Fruit fly (Drosophila melanogaster) whole organism, wandering third instar larva: ENCODE measurements around the gene AstA-R1.

Experiments used
- Abd-B ChIP-seq: fragments of >200 bp; optimal IDR thresholded peaks from 2 replicates; lab custom pipeline; 2017; ENCODE audit warnings: missing biosample characterization, missing genetic modification characterization
- CG32264 ChIP-seq: fragments of 200-800 bp; sonication (Bioruptor generic); optimal IDR thresholded peaks from 2 replicates; lab custom pipeline; 2016; ENCODE audit warnings: missing biosample characterization, missing genetic modification characterization
- CG9705 ChIP-seq: fragments of 200-800 bp; sonication (Bioruptor generic); optimal IDR thresholded peaks from 2 replicates; lab custom pipeline; 2018; ENCODE audit warnings: missing biosample characterization, mild to moderate bottlenecking, missing genetic modification characterization
- CrebA ChIP-seq: fragments of 200-800 bp; sonication (Bioruptor generic); optimal IDR thresholded peaks from 2 replicates; lab custom pipeline; 2016; ENCODE audit warnings: missing biosample characterization, mild to moderate bottlenecking, missing genetic modification characterization, borderline replicate concordance
- Dfd ChIP-seq: fragments of >200 bp; optimal IDR thresholded peaks from 2 replicates; lab custom pipeline; 2017; ENCODE audit warnings: missing biosample characterization, missing genetic modification characterization
- Dif ChIP-seq: fragments of 200-275, 200-300 bp; sonication (Bioruptor generic); optimal IDR thresholded peaks from 2 replicates; lab custom pipeline; 2018; ENCODE audit warnings: missing biosample characterization, missing genetic modification characterization; ENCODE audit not compliant: partially characterized antibody
- GATAd ChIP-seq: sonication (Bioruptor generic); optimal IDR thresholded peaks from 2 replicates; lab custom pipeline; 2016; ENCODE audit warnings: missing biosample characterization, missing genetic modification characterization
- HLH106 ChIP-seq: fragments of 200-800 bp; optimal IDR thresholded peaks from 3 replicates; lab custom pipeline; 2019; ENCODE audit warnings: missing biosample characterization, mild to moderate bottlenecking, missing genetic modification characterization, moderate library complexity
- Hnf4 ChIP-seq: fragments of 200-800 bp; sonication (Bioruptor generic); optimal IDR thresholded peaks from 2 replicates; lab custom pipeline; 2016; ENCODE audit warnings: missing biosample characterization, mild to moderate bottlenecking, missing genetic modification characterization
- Hr78 ChIP-seq: fragments of >200 bp; optimal IDR thresholded peaks from 2 replicates; lab custom pipeline; 2017; ENCODE audit warnings: missing biosample characterization, missing genetic modification characterization
- Hr83 ChIP-seq: fragments of 200-300 bp; sonication (Bioruptor generic); optimal IDR thresholded peaks from 2 replicates; lab custom pipeline; 2016; ENCODE audit warnings: missing biosample characterization, mild to moderate bottlenecking, missing genetic modification characterization, moderate library complexity; ENCODE audit not compliant: poor library complexity, severe bottlenecking
- Jra ChIP-seq: sonication (Bioruptor generic); optimal IDR thresholded peaks from 2 replicates; lab custom pipeline; 2016; ENCODE audit warnings: missing biosample characterization, missing genetic modification characterization
- Mio ChIP-seq: sonication (Bioruptor generic); optimal IDR thresholded peaks from 2 replicates; lab custom pipeline; 2016; ENCODE audit warnings: missing biosample characterization, missing genetic modification characterization
- Myc ChIP-seq: fragments of >200 bp; optimal IDR thresholded peaks from 2 replicates; lab custom pipeline; 2017
- N ChIP-seq: fragments of >200 bp; optimal IDR thresholded peaks from 2 replicates; lab custom pipeline; 2018; ENCODE audit warnings: missing biosample characterization, missing external identifiers, missing genetic modification characterization
- OdsH ChIP-seq: fragments of 200-800 bp; sonication (Bioruptor generic); optimal IDR thresholded peaks from 2 replicates; lab custom pipeline; 2016; ENCODE audit warnings: missing biosample characterization, mild to moderate bottlenecking, missing genetic modification characterization
- Rel ChIP-seq, 2 experiments: fragments of 200-800 bp; sonication (Bioruptor generic) in 1 of 2; optimal IDR thresholded peaks; 2 replicates in 1 of 2; 3 replicates in 1 of 2; lab custom pipeline; 2016 to 2019; ENCODE audit warnings: mild to moderate bottlenecking in 2 of 2, missing biosample characterization in 2 of 2, missing genetic modification characterization in 2 of 2, moderate library complexity in 1 of 2
- Sp1 ChIP-seq: fragments of 200-800 bp; sonication (Bioruptor generic); optimal IDR thresholded peaks from 3 replicates; lab custom pipeline; 2019; ENCODE audit warnings: missing biosample characterization, mild to moderate bottlenecking, missing genetic modification characterization, moderate library complexity
- Vsx2 ChIP-seq: fragments of 200-300, 225-300 bp; sonication (Bioruptor generic); optimal IDR thresholded peaks from 2 replicates; lab custom pipeline; 2018; ENCODE audit warnings: missing biosample characterization, missing genetic modification characterization; ENCODE audit not compliant: partially characterized antibody
- br ChIP-seq: fragments of 200-800 bp; sonication (Bioruptor generic); optimal IDR thresholded peaks from 2 replicates; lab custom pipeline; 2016; ENCODE audit warnings: missing biosample characterization, missing genetic modification characterization
- brk ChIP-seq: fragments of 200-800 bp; sonication (Bioruptor generic); optimal IDR thresholded peaks from 2 replicates; lab custom pipeline; 2016; ENCODE audit warnings: missing biosample characterization, mild to moderate bottlenecking, missing genetic modification characterization
- dl ChIP-seq, 2 experiments: fragments of 175-275, 200-275 bp in 1 of 2; fragments of 200-275 bp in 1 of 2; sonication (Bioruptor generic); optimal IDR thresholded peaks; lab custom pipeline; 2018; ENCODE audit warnings: mild to moderate bottlenecking in 2 of 2, missing biosample characterization in 2 of 2, missing genetic modification characterization in 2 of 2, moderate library complexity in 2 of 2; ENCODE audit not compliant: partially characterized antibody in 2 of 2, insufficient read depth in 1 of 2
- dmrt93B ChIP-seq: fragments of 200-800 bp; sonication (Bioruptor generic); optimal IDR thresholded peaks from 2 replicates; lab custom pipeline; 2018; ENCODE audit warnings: missing biosample characterization, mild to moderate bottlenecking, missing genetic modification characterization
- dsf ChIP-seq: sonication (Bioruptor generic); optimal IDR thresholded peaks from 2 replicates; lab custom pipeline; 2016; ENCODE audit warnings: missing biosample characterization, missing genetic modification characterization, borderline replicate concordance
- ey ChIP-seq: fragments of 200-800 bp; sonication (Bioruptor generic); optimal IDR thresholded peaks from 2 replicates; lab custom pipeline; 2016; ENCODE audit warnings: missing biosample characterization, missing genetic modification characterization
- foxo ChIP-seq, 2 experiments: fragments of 200-800 bp; sonication (Bioruptor generic); optimal IDR thresholded peaks; 2 replicates in 1 of 2; 3 replicates in 1 of 2; lab custom pipeline; 2016 to 2017; ENCODE audit warnings: missing biosample characterization in 2 of 2, missing genetic modification characterization in 2 of 2
- fru ChIP-seq: fragments of 200-800 bp; sonication (Bioruptor generic); optimal IDR thresholded peaks from 3 replicates; lab custom pipeline; 2016; ENCODE audit warnings: missing biosample characterization, mild to moderate bottlenecking, missing genetic modification characterization
- h ChIP-seq: fragments of 200-800 bp; sonication (Bioruptor generic); optimal IDR thresholded peaks from 3 replicates; lab custom pipeline; 2016; ENCODE audit warnings: missing biosample characterization, mild to moderate bottlenecking, missing genetic modification characterization
- jim ChIP-seq: fragments of 175-275, 200-325 bp; sonication (Bioruptor generic); optimal IDR thresholded peaks from 2 replicates; lab custom pipeline; 2016; ENCODE audit warnings: missing biosample characterization, mild to moderate bottlenecking, missing genetic modification characterization
- lola ChIP-seq: fragments of >200 bp; optimal IDR thresholded peaks from 2 replicates; lab custom pipeline; 2017; ENCODE audit warnings: missing biosample characterization, missing genetic modification characterization
- pan ChIP-seq: fragments of >200 bp; optimal IDR thresholded peaks from 2 replicates; lab custom pipeline; 2017
- psq ChIP-seq: fragments of 200-800 bp; sonication (Bioruptor generic); optimal IDR thresholded peaks from 3 replicates; lab custom pipeline; 2017; ENCODE audit warnings: missing biosample characterization, mild to moderate bottlenecking, missing genetic modification characterization, moderate library complexity
- rgr ChIP-seq: fragments of 200-800 bp; sonication (Bioruptor generic); optimal IDR thresholded peaks from 3 replicates; lab custom pipeline; 2016; ENCODE audit warnings: missing biosample characterization, mild to moderate bottlenecking, missing genetic modification characterization
- sage ChIP-seq: fragments of 200-800 bp; sonication (Bioruptor generic); optimal IDR thresholded peaks from 2 replicates; lab custom pipeline; 2016; ENCODE audit warnings: missing biosample characterization, mild to moderate bottlenecking, missing genetic modification characterization
- sv ChIP-seq: fragments of 200-800 bp; sonication (Bioruptor generic); optimal IDR thresholded peaks from 3 replicates; lab custom pipeline; 2016; ENCODE audit warnings: missing biosample characterization, missing genetic modification characterization
- tai ChIP-seq: sonication (Bioruptor generic); optimal IDR thresholded peaks from 2 replicates; lab custom pipeline; 2016; ENCODE audit warnings: missing biosample characterization, missing genetic modification characterization
- usp ChIP-seq: fragments of >200 bp; optimal IDR thresholded peaks from 2 replicates; lab custom pipeline; 2017; ENCODE audit warnings: missing biosample characterization, missing genetic modification characterization
- woc ChIP-seq: sonication (Bioruptor generic); optimal IDR thresholded peaks from 2 replicates; lab custom pipeline; 2016; ENCODE audit warnings: missing biosample characterization, mild to moderate bottlenecking, missing genetic modification characterization

Gene AstA-R1

dm6 chrX:3677847-3678411 lies 103.6 kb downstream of the AstA-R1 start:
- TF ChIP-seq Dfd (GFP tag; lab: Kevin White, UChicago) (peak; percentile 10), Hr83 (GFP tag; lab: Kevin White, UChicago) (no peak), Hr78 (GFP tag; lab: Kevin White, UChicago) (no peak), ey (GFP tag; lab: Kevin White, UChicago) (peak; percentile 55), Hnf4 (GFP tag; lab: Kevin White, UChicago) (no peak), dsf (no peak), lola (GFP tag; lab: Kevin White, UChicago) (no peak), N (no peak), CrebA (GFP tag; lab: Kevin White, UChicago) (no peak), Dif (GFP tag; lab: Kevin White, UChicago) (peak; percentile 92), Jra (GFP tag; lab: Kevin White, UChicago) (no peak), usp (no peak), Abd-B (GFP tag; lab: Kevin White, UChicago) (no peak), jim (no peak), CG32264 (GFP tag; lab: Kevin White, UChicago) (no peak), Vsx2 (no peak), woc (peak; percentile 5), psq (GFP tag; lab: Kevin White, UChicago) (peak; percentile 94), Rel (GFP tag; optimal IDR thresholded peaks at IDR 0.05; lab: Kevin White, UChicago) (peak; percentile 29), Rel (tag; optimal IDR thresholded peaks at IDR 0.05; lab: Kevin White, UChicago) (peak; percentile 42), foxo (GFP tag; optimal IDR thresholded peaks at IDR 0.05; lab: Kevin White, UChicago) (peak in 1 of 2 experiments; percentile 82), Sp1 (peak; percentile 92), tai (GFP tag; lab: Kevin White, UChicago) (no peak), pan (lab: Kevin White, UChicago) (no peak), Myc (lab: Kevin White, UChicago) (no peak), HLH106 (tag; lab: Kevin White, UChicago) (peak; percentile 91), dl (GFP tag; optimal IDR thresholded peaks at IDR 0.05; lab: Kevin White, UChicago; ENCODE audit: insufficient read depth in 1 of 2, partially characterized antibody in 2 of 2) (peak; percentile 87 to 90), dmrt93B (GFP tag; lab: Kevin White, UChicago) (peak; percentile 95), sv (GFP tag; lab: Kevin White, UChicago) (peak; percentile 13), CG9705 (GFP tag; lab: Kevin White, UChicago) (peak; percentile 30), h (peak; percentile 55), brk (GFP tag; lab: Kevin White, UChicago) (peak; percentile 7), GATAd (GFP tag; lab: Kevin White, UChicago) (no peak), br (GFP tag; lab: Kevin White, UChicago) (peak; percentile 34), Mio (no peak), sage (no peak), fru (peak; percentile 79), rgr (GFP tag; lab: Kevin White, UChicago) (peak; percentile 72), OdsH (GFP tag; lab: Kevin White, UChicago) (peak; percentile 71)

- TF ChIP-seq GATAd (GFP tag; lab: Kevin White, UChicago), result no peak
- TF ChIP-seq sage, result peak; percentile 9
- peak; percentile 27 for TF ChIP-seq rgr (GFP tag; lab: Kevin White, UChicago)
- peak; percentile 69 for TF ChIP-seq Dif (GFP tag; lab: Kevin White, UChicago)
- no peak for TF ChIP-seq CG9705 (GFP tag; lab: Kevin White, UChicago)
- peak in 1 of 2 experiments; percentile 37 for TF ChIP-seq foxo (GFP tag; optimal IDR thresholded peaks at IDR 0.05; lab: Kevin White, UChicago)
- peak; percentile 40 for TF ChIP-seq jim
- peak; percentile 0 for TF ChIP-seq Jra (GFP tag; lab: Kevin White, UChicago)
- no peak for TF ChIP-seq Mio
- TF ChIP-seq psq (GFP tag; lab: Kevin White, UChicago), result peak; percentile 86
- TF ChIP-seq HLH106 (tag; lab: Kevin White, UChicago), result peak; percentile 45
- no peak for TF ChIP-seq Hr78 (GFP tag; lab: Kevin White, UChicago)
- TF ChIP-seq Dfd (GFP tag; lab: Kevin White, UChicago), result no peak
- TF ChIP-seq CrebA (GFP tag; lab: Kevin White, UChicago), result peak; percentile 89
- TF ChIP-seq fru, result peak; percentile 52
- no peak for TF ChIP-seq tai (GFP tag; lab: Kevin White, UChicago)
- peak; percentile 74 for TF ChIP-seq Rel (GFP tag; optimal IDR thresholded peaks at IDR 0.05; lab: Kevin White, UChicago)
- peak; percentile 44 for TF ChIP-seq Rel (tag; optimal IDR thresholded peaks at IDR 0.05; lab: Kevin White, UChicago)
- TF ChIP-seq lola (GFP tag; lab: Kevin White, UChicago), result no peak
- peak; percentile 37 for TF ChIP-seq woc
- TF ChIP-seq Abd-B (GFP tag; lab: Kevin White, UChicago), result no peak
- peak; percentile 43 for TF ChIP-seq h
- peak; percentile 8 for TF ChIP-seq dmrt93B (GFP tag; lab: Kevin White, UChicago)
- no peak for TF ChIP-seq Myc (lab: Kevin White, UChicago)
- no peak for TF ChIP-seq Hnf4 (GFP tag; lab: Kevin White, UChicago)
- TF ChIP-seq brk (GFP tag; lab: Kevin White, UChicago), result peak; percentile 23
- peak; percentile 48 to 77 for TF ChIP-seq dl (GFP tag; optimal IDR thresholded peaks at IDR 0.05; lab: Kevin White, UChicago; ENCODE audit: insufficient read depth in 1 of 2, partially characterized antibody in 2 of 2)
- no peak for TF ChIP-seq dsf
- TF ChIP-seq Vsx2, result peak; percentile 72
- no peak for TF ChIP-seq pan (lab: Kevin White, UChicago)
- no peak for TF ChIP-seq N
- peak; percentile 61 for TF ChIP-seq Sp1
- no peak for TF ChIP-seq sv (GFP tag; lab: Kevin White, UChicago)
- TF ChIP-seq usp, result no peak
- no peak for TF ChIP-seq ey (GFP tag; lab: Kevin White, UChicago)
- no peak for TF ChIP-seq Hr83 (GFP tag; lab: Kevin White, UChicago)
- no peak for TF ChIP-seq br (GFP tag; lab: Kevin White, UChicago)
- peak; percentile 39 for TF ChIP-seq OdsH (GFP tag; lab: Kevin White, UChicago)
- peak; percentile 33 for TF ChIP-seq CG32264 (GFP tag; lab: Kevin White, UChicago)
Measured at dm6 chrX:3679921-3680702, 105.8 kb downstream of the AstA-R1 start.
